Worm (Caenorhabditis elegans): ENCODE data around the gene gpd-2.

DNA sequence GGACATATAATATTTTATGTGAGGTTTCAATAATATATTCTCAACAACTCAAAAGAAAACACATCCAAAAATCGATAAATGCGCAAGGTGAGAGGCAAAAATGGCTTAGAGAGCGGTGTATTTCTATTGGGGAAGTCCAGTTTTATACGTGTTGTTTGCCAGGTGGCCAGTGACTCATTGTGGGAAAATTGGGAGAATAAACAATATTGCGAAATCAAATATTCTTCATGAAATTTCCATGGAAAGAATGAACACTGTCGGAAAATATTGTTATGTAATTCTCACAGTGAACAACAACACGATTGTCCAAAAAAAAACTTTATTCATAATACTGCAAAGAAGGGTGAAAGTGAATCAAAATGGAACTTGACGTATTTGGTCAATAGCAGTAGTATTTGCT is 26.8 kb downstream of the gpd-2 start:
- TF ChIP-seq mep-1 (tag; optimal IDR thresholded peaks at IDR 0.05), result no peak
- no peak for TF ChIP-seq efl-1 (optimal IDR thresholded peaks at IDR 0.05)
- peak in 1 of 2 experiments; percentile 60 for TF ChIP-seq efl-1 (GFP tag; optimal IDR thresholded peaks at IDR 0.05 in 1 of 2)
- TF ChIP-seq ztf-11 (tag; optimal IDR thresholded peaks at IDR 0.05), result no peak
- no peak for TF ChIP-seq ceh-82 (tag; optimal IDR thresholded peaks at IDR 0.05)
- TF ChIP-seq elt-3 (tag; optimal IDR thresholded peaks at IDR 0.05), result no peak
- TF ChIP-seq mdl-1 (tag; optimal IDR thresholded peaks at IDR 0.05), result no peak
- no peak for TF ChIP-seq nhr-12 (tag; optimal IDR thresholded peaks at IDR 0.05)
